Worm (Caenorhabditis elegans) whole organism, L4 larva: ENCODE data around the gene skr-14.

Source experiments
- ZK546.5 ChIP-seq, 2 experiments: sonication (generic microtip); optimal IDR thresholded peaks; 2 replicates each; lab custom pipeline; 2017; ENCODE audit warnings: missing biosample characterization in 2 of 2, missing genetic modification characterization in 2 of 2
- ceh-28 ChIP-seq: fragments of 150-350 bp; optimal IDR thresholded peaks from 2 replicates; lab custom pipeline; 2014; ENCODE audit warnings: missing biosample characterization, missing genetic modification reagents, missing genetic modification characterization

DNA sequence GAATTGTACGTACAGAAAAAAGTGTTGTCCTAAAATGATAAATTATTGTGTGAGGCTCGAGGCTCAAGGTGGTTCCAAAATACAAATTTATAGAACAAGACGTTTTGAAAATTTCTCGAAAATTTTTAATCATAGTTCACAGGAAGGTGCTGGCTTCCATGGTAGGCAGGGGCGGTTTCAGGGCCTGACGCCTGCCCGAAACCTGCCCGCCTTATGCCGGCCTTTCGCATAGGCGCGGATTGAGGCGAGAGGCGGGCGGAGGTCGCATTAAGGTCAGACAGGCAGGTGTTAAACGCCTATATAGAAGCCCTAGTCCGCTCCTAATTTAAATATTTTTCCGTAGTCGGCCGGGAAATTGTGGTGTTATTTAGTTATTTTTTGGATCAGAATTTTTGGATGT, 1.7 kb upstream of the skr-14 start:
- TF ChIP-seq ZK546.5 (tag; optimal IDR thresholded peaks at IDR 0.05; lab: Kevin White, UChicago), result no peak
- no peak for TF ChIP-seq ceh-28 (tag; lab: Kevin White, UChicago)
